Worm (Caenorhabditis elegans) whole organism, young adult: ENCODE measurements around the gene lips-11.

Experiments
- C06A6.2 ChIP-seq: fragments of 200-800 bp; sonication (Bioruptor generic); conservative IDR thresholded peaks from 2 replicates; pipeline ENCODE4 v1.3.6; 2022; ENCODE audit warnings: missing genetic modification characterization, missing compliant biosample characterization
- F55B11.4 ChIP-seq: sonication (generic microtip); optimal IDR thresholded peaks from 2 replicates; lab custom pipeline; 2016; ENCODE audit warnings: missing compliant biosample characterization, missing genetic modification characterization, borderline replicate concordance; ENCODE audit not compliant: insufficient read depth
- T26A5.8 ChIP-seq: sonication (generic microtip); optimal IDR thresholded peaks from 2 replicates; lab custom pipeline; 2016; ENCODE audit warnings: missing genetic modification characterization, missing compliant biosample characterization
- Y67H2A.10 ChIP-seq: fragments of 200-800 bp; sonication (Bioruptor generic); conservative IDR thresholded peaks from 2 replicates; pipeline ENCODE4 v1.3.6; 2022; ENCODE audit warnings: missing genetic modification reagents, missing genetic modification characterization, missing compliant biosample characterization
- Y95B8A.8 ChIP-seq: fragments of 200-800 bp; sonication (Bioruptor generic); IDR thresholded peaks from 2 replicates; pipeline ENCODE4 v1.3.6; 2022; ENCODE audit warnings: missing genetic modification reagents, missing genetic modification characterization, missing compliant biosample characterization
- ama-1 ChIP-seq, 3 experiments: fragments of 150-350 bp in 1 of 3; sonication (generic microtip) in 2 of 3; optimal IDR thresholded peaks; 2 replicates each; lab custom pipeline; 2014 to 2018; ENCODE audit warnings: missing biosample characterization in 2 of 3, missing genetic modification characterization in 2 of 3, missing genetic modification reagents in 2 of 3
- aptf-2 ChIP-seq: fragments of 200-800 bp; sonication (Bioruptor generic); conservative IDR thresholded peaks from 2 replicates; pipeline ENCODE4 v1.3.6; 2022; ENCODE audit warnings: missing genetic modification reagents, missing genetic modification characterization, missing compliant biosample characterization
- athp-1 ChIP-seq: sonication (generic microtip); optimal IDR thresholded peaks from 2 replicates; lab custom pipeline; 2017; ENCODE audit warnings: mild to moderate bottlenecking, missing genetic modification characterization, missing compliant biosample characterization
- attf-3 ChIP-seq: fragments of 200-800 bp; sonication (Bioruptor generic); conservative IDR thresholded peaks from 2 replicates; pipeline ENCODE4 v1.3.6; 2022; ENCODE audit warnings: missing genetic modification reagents, missing genetic modification characterization, missing compliant biosample characterization
- bed-2 ChIP-seq: fragments of 200-800 bp; sonication (Bioruptor generic); IDR thresholded peaks from 2 replicates; pipeline ENCODE4 v1.3.6; 2022; ENCODE audit warnings: missing genetic modification reagents, missing genetic modification characterization, missing compliant biosample characterization
- ceh-100 ChIP-seq: fragments of 200-800 bp; sonication (Bioruptor generic); IDR thresholded peaks from 2 replicates; pipeline ENCODE4 v1.3.6; 2022; ENCODE audit warnings: missing genetic modification reagents, missing genetic modification characterization, missing compliant biosample characterization
- dpl-1 ChIP-seq: fragments of 150-350 bp; optimal IDR thresholded peaks from 2 replicates; lab custom pipeline; 2014; ENCODE audit warnings: missing biosample characterization, missing genetic modification reagents, missing genetic modification characterization
- efl-1 ChIP-seq: fragments of 150-350 bp; optimal IDR thresholded peaks from 2 replicates; lab custom pipeline; 2014; ENCODE audit warnings: missing biosample characterization, missing genetic modification reagents, missing genetic modification characterization
- hmg-1.2 ChIP-seq: fragments of 200-800 bp; sonication (Bioruptor generic); IDR thresholded peaks from 2 replicates; pipeline ENCODE4 v1.3.6; 2022; ENCODE audit warnings: missing genetic modification reagents, missing genetic modification characterization, missing compliant biosample characterization
- hrde-1 ChIP-seq: sonication (generic microtip); optimal IDR thresholded peaks from 2 replicates; lab custom pipeline; 2016; ENCODE audit warnings: missing genetic modification characterization, mild to moderate bottlenecking, missing compliant biosample characterization, moderate library complexity, missing genotype, missing genetic modification reagents, borderline replicate concordance
- hsf-1 ChIP-seq: fragments of 200-800 bp; sonication (Bioruptor generic); IDR thresholded peaks from 2 replicates; pipeline ENCODE4 v1.3.6; 2022; ENCODE audit warnings: missing genetic modification reagents, missing genetic modification characterization, missing compliant biosample characterization
- lin-26 ChIP-seq: fragments of 200-800 bp; sonication (Bioruptor generic); IDR thresholded peaks from 2 replicates; pipeline ENCODE4 v1.3.6; 2022; ENCODE audit warnings: missing genetic modification reagents, missing genetic modification characterization, missing compliant biosample characterization
- lin-35 ChIP-seq, 3 experiments: fragments of 150-350 bp in 2 of 3; sonication (generic microtip) in 1 of 3; optimal IDR thresholded peaks; 2 replicates each; lab custom pipeline; 2014 to 2018; ENCODE audit warnings: missing biosample characterization in 3 of 3, missing genetic modification characterization in 3 of 3, missing genetic modification reagents in 3 of 3
- lin-54 ChIP-seq: fragments of 200-800 bp; sonication (Bioruptor generic); optimal IDR thresholded peaks from 2 replicates; lab custom pipeline; 2018; ENCODE audit warnings: mild to moderate bottlenecking, missing genetic modification characterization, missing compliant biosample characterization
- madf-3 ChIP-seq: fragments of 200-800 bp; sonication (Bioruptor generic); IDR thresholded peaks from 2 replicates; pipeline ENCODE4 v1.3.6; 2022; ENCODE audit warnings: missing genetic modification reagents, missing genetic modification characterization, missing compliant biosample characterization
- mcd-1 ChIP-seq: fragments of 200-800 bp; sonication (Bioruptor generic); IDR thresholded peaks from 2 replicates; pipeline ENCODE4 v1.3.6; 2022; ENCODE audit warnings: missing genetic modification reagents, missing genetic modification characterization, missing compliant biosample characterization
- nfyb-1 ChIP-seq: fragments of 200-800 bp; sonication (Bioruptor generic); IDR thresholded peaks from 2 replicates; pipeline ENCODE4 v1.3.6; 2022; ENCODE audit warnings: missing genetic modification reagents, missing genetic modification characterization, missing compliant biosample characterization
- nhr-120 ChIP-seq: fragments of 200-800 bp; sonication (Bioruptor generic); IDR thresholded peaks from 2 replicates; pipeline ENCODE4 v1.3.6; 2022; ENCODE audit warnings: missing genetic modification characterization, missing compliant biosample characterization
- nhr-179 ChIP-seq: sonication (generic microtip); optimal IDR thresholded peaks from 2 replicates; lab custom pipeline; 2016; ENCODE audit warnings: mild to moderate bottlenecking, missing genetic modification characterization, missing compliant biosample characterization
- nhr-80 ChIP-seq: sonication (generic microtip); optimal IDR thresholded peaks from 2 replicates; lab custom pipeline; 2016; ENCODE audit warnings: missing genetic modification characterization, missing compliant biosample characterization
- pbrm-1 ChIP-seq: fragments of 200-800 bp; sonication (Bioruptor generic); IDR thresholded peaks from 2 replicates; pipeline ENCODE4 v1.3.6; 2022; ENCODE audit warnings: missing genetic modification reagents, missing genetic modification characterization, missing compliant biosample characterization
- snpc-1.3 ChIP-seq: sonication (generic microtip); optimal IDR thresholded peaks from 2 replicates; lab custom pipeline; 2017; ENCODE audit warnings: missing genetic modification characterization, mild to moderate bottlenecking, missing compliant biosample characterization, antibody characterized with exemption, moderate library complexity, missing genotype, missing genetic modification reagents; ENCODE audit not compliant: insufficient read depth
- tbp1 ChIP-seq: fragments of 200-800 bp; sonication (Bioruptor generic); optimal IDR thresholded peaks from 2 replicates; lab custom pipeline; 2018; ENCODE audit warnings: mild to moderate bottlenecking, missing genetic modification characterization, missing compliant biosample characterization
- zfh-2 ChIP-seq: fragments of 200-800 bp; sonication (Bioruptor generic); conservative IDR thresholded peaks from 2 replicates; pipeline ENCODE4 v1.3.6; 2022; ENCODE audit warnings: missing genetic modification reagents, missing genetic modification characterization, missing compliant biosample characterization
- zim-3 ChIP-seq: sonication (generic microtip); optimal IDR thresholded peaks from 2 replicates; lab custom pipeline; 2017; ENCODE audit warnings: mild to moderate bottlenecking, missing genetic modification characterization, moderate library complexity, missing compliant biosample characterization
- ztf-25 ChIP-seq: fragments of 200-800 bp; sonication (Bioruptor generic); IDR thresholded peaks from 2 replicates; pipeline ENCODE4 v1.3.6; 2022; ENCODE audit warnings: missing genetic modification reagents, missing genetic modification characterization, missing compliant biosample characterization
- ztf-26 ChIP-seq: sonication (generic microtip); optimal IDR thresholded peaks from 2 replicates; lab custom pipeline; 2017; ENCODE audit warnings: missing genetic modification characterization, missing compliant biosample characterization
- ztf-3 ChIP-seq: fragments of 200-800 bp; sonication (Bioruptor generic); optimal IDR thresholded peaks from 2 replicates; lab custom pipeline; 2018; ENCODE audit warnings: mild to moderate bottlenecking, missing genetic modification characterization, missing compliant biosample characterization

The lips-11 gene

ce11 chrII:1134314-1135108, 23.7 kb upstream of the lips-11 start (continued):
- TF ChIP-seq pbrm-1 (GFP tag; lab: Robert Waterston, UW) (peak; percentile 83), aptf-2 (GFP tag; lab: Robert Waterston, UW) (peak; percentile 80), mcd-1 (GFP tag; lab: Robert Waterston, UW) (peak; percentile 96), efl-1 (peak; percentile 31), hmg-1.2 (GFP tag; lab: Robert Waterston, UW) (peak; percentile 23), athp-1 (tag; lab: Kevin White, UChicago) (peak; percentile 0), bed-2 (GFP tag; lab: Robert Waterston, UW) (peak; percentile 63), dpl-1 (GFP tag; lab: Kevin White, UChicago) (peak; percentile 15), lin-26 (GFP tag; lab: Robert Waterston, UW) (peak; percentile 71), Y67H2A.10 (GFP tag; lab: Robert Waterston, UW) (peak; percentile 74), madf-3 (GFP tag; lab: Robert Waterston, UW) (peak; percentile 84; the same call in 1 of the 2 replicates), Y95B8A.8 (peak; percentile 78; the same call in 1 of the 2 replicates), hsf-1 (GFP tag; lab: Robert Waterston, UW) (peak; percentile 90), ceh-100 (peak; percentile 99)

DNA sequence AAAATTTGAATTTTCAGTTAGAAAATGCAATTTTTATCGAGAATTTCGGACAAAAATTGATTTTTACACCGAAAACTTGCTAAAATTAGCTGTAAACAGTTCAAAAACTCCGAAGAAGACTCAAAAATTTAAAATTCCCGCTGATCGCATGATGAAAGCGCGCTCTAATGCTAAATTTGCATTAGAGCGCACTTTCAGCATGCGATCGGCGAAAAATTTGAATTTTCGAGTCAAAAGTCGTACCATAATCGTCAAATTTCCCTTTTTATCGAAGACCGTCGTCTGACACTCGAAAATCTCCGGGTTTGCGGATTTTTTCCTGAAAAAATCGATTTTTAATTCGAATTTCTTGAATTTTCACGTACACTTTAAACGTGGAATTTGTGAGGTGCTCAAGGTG, 22.5 kb upstream of the lips-11 start:
- TF ChIP-seq mcd-1 (GFP tag; lab: Robert Waterston, UW) (peak; percentile 77), nhr-120 (GFP tag; lab: Robert Waterston, UW) (no peak), nhr-179 (tag; lab: Kevin White, UChicago) (no peak), lin-35 (GFP tag; optimal IDR thresholded peaks at IDR 0.05; lab: Kevin White, UChicago) (no peak), nhr-80 (no peak), hrde-1 (tag; lab: Kevin White, UChicago) (no peak), ama-1 (optimal IDR thresholded peaks at IDR 0.05; lab: Kevin White, UChicago) (no peak), ama-1 (GFP tag; optimal IDR thresholded peaks at IDR 0.05; lab: Kevin White, UChicago) (no peak), ceh-100 (peak; percentile 29; the same call in 1 of the 2 replicates), zim-3 (tag; lab: Kevin White, UChicago) (no peak), snpc-1.3 (no peak), ztf-25 (GFP tag; lab: Robert Waterston, UW) (no peak), hmg-1.2 (GFP tag; lab: Robert Waterston, UW) (no peak), lin-54 (GFP tag; lab: Kevin White, UChicago) (peak; percentile 20), C06A6.2 (GFP tag; lab: Robert Waterston, UW) (no peak), T26A5.8 (tag; lab: Kevin White, UChicago) (no peak), attf-3 (GFP tag; lab: Robert Waterston, UW) (no peak), ztf-3 (GFP tag; lab: Kevin White, UChicago) (no peak), tbp1 (GFP tag; lab: Kevin White, UChicago) (no peak)

DNA sequence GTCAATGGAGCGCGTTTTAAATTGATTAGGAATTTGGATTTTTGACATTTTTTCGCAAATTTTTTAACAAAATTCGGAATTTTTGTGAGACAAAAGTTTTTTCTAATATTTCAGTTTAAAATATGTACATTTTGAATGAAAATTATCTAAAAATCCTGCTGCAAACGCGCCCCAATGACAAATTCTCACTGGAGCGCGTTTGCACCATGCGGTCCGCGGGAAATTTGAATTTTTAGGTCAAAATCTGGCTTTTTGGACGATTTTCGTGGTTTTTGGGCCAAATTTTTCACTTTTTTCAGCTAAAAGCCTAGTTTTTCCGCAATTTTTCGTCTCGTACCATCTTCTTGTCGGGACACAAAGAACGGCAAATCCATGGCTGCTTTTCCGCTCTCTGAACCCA, 21.9 kb upstream of the lips-11 start:
- no peak for TF ChIP-seq T26A5.8 (tag; lab: Kevin White, UChicago)
- no peak for TF ChIP-seq nfyb-1 (GFP tag; lab: Robert Waterston, UW)
- no peak for TF ChIP-seq ztf-26 (tag; lab: Kevin White, UChicago)
- TF ChIP-seq lin-54 (GFP tag; lab: Kevin White, UChicago), result peak; percentile 31
- TF ChIP-seq mcd-1 (GFP tag; lab: Robert Waterston, UW), result peak; percentile 70
- TF ChIP-seq, all 124 proteins: peak for 2

DNA sequence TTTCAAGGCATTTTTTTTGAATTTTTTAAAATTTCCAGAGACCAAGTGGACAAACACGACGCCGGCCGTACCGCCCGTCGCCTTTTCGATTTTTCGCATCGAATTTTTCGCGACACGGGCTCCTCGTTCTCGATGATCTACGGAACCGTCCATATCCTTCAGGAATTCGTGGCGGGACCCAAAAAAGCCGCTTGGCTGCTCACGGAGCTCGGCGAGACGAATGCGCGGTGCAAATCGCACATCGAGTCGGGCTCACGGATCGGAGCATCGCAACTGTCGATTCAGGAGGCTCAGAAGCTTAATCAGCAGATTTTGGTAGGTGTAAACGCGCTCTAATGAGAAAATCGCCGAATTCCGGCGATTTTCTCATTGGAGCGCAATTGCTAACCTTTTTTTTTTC, 21.0 kb upstream of the lips-11 start:
- TF ChIP-seq F55B11.4 (tag; lab: Kevin White, UChicago) (no peak), zfh-2 (GFP tag; lab: Robert Waterston, UW) (peak; percentile 65)
